Fruit fly (Drosophila melanogaster): ENCODE results near the gene Ibf1.

The Ibf1 gene

DNA sequence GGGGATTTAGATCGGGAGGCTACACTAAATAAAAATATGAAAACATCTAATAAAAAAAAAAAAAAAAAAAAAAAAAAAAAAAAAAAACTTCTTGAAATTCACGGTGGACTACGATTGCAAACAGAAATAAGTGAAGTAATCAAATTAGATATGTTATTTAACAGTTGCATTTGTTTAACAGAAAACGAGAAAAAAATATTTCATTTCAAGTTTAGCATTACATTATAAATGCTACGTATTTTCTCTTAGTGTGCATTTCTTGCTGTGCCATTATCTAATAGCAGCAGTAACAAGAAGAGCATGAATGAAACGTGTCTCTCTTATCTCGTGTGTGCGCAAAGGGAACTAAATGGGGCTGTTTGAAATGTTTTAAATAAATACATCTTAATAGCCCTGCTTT lies 34.0 kb upstream of the Ibf1 start (continued):
- TF ChIP-seq jumu (GFP tag; optimal IDR thresholded peaks at IDR 0.05) (peak; percentile 37), CG17186 (GFP tag; optimal IDR thresholded peaks at IDR 0.05) (no peak), CG5180 (GFP tag; optimal IDR thresholded peaks at IDR 0.05) (peak; percentile 13), CG10147 (GFP tag; optimal IDR thresholded peaks at IDR 0.05) (peak; percentile 2), Atf-2 (GFP tag; optimal IDR thresholded peaks at IDR 0.05) (peak; percentile 52), pb (GFP tag; optimal IDR thresholded peaks at IDR 0.05) (peak; percentile 27), sna (GFP tag; IDR thresholded peaks at IDR 0.05; ENCODE audit: partially characterized antibody) (no peak), GATAe (GFP tag; conservative IDR thresholded peaks at IDR 0.05) (no peak), btn (GFP tag; optimal IDR thresholded peaks at IDR 0.05) (peak; percentile 21), az2 (GFP tag; optimal IDR thresholded peaks at IDR 0.05) (peak; percentile 51), wek (GFP tag; optimal IDR thresholded peaks at IDR 0.05) (no peak), ttk (GFP tag; IDR thresholded peaks at IDR 0.05) (peak; percentile 60), Hr3 (GFP tag; optimal IDR thresholded peaks at IDR 0.05) (peak; percentile 77), CG8924 (tag; optimal IDR thresholded peaks at IDR 0.05) (peak; percentile 85), Awh (GFP tag; IDR thresholded peaks at IDR 0.05) (peak; percentile 58; the same call in 1 of the 2 replicates), rib (GFP tag; IDR thresholded peaks at IDR 0.05) (no peak), org-1 (GFP tag; optimal IDR thresholded peaks at IDR 0.05) (no peak), CG12071 (GFP tag; optimal IDR thresholded peaks at IDR 0.05) (no peak), zf30C (GFP tag; optimal IDR thresholded peaks at IDR 0.05) (peak; percentile 53), chn (GFP tag; optimal IDR thresholded peaks at IDR 0.05) (peak; percentile 32), CG15514 (GFP tag; optimal IDR thresholded peaks at IDR 0.05) (peak; percentile 21), tap (tag; optimal IDR thresholded peaks at IDR 0.05) (peak; percentile 72), CG7357 (GFP tag; IDR thresholded peaks at IDR 0.05) (peak; percentile 71), CG16863 (GFP tag; optimal IDR thresholded peaks at IDR 0.05) (peak; percentile 59), Fer1 (GFP tag; optimal IDR thresholded peaks at IDR 0.05) (peak; percentile 81), CG8281 (tag; optimal IDR thresholded peaks at IDR 0.05) (peak; percentile 35), grn (GFP tag; optimal IDR thresholded peaks at IDR 0.05) (no peak), CG32532 (GFP tag; IDR thresholded peaks at IDR 0.05) (peak; percentile 69), CG17612 (GFP tag; IDR thresholded peaks at IDR 0.05) (no peak), Hmr (GFP tag; optimal IDR thresholded peaks at IDR 0.05) (peak; percentile 57), Xbp1 (GFP tag; optimal IDR thresholded peaks at IDR 0.05) (peak; percentile 81), CG18619 (GFP tag; optimal IDR thresholded peaks at IDR 0.05) (peak; percentile 43), sisA (GFP tag; IDR thresholded peaks at IDR 0.05) (peak; percentile 75; the same call in 1 of the 2 replicates), CG31365 (tag; optimal IDR thresholded peaks at IDR 0.05) (no peak), crc (GFP tag; optimal IDR thresholded peaks at IDR 0.05) (no peak), CG6654 (GFP tag; optimal IDR thresholded peaks at IDR 0.05) (peak; percentile 45), CG1792 (GFP tag; optimal IDR thresholded peaks at IDR 0.05) (peak; percentile 26), CG14965 (GFP tag; optimal IDR thresholded peaks at IDR 0.05; ENCODE audit: borderline replicate concordance) (no peak), tio (GFP tag; optimal IDR thresholded peaks at IDR 0.05) (peak; percentile 42), gcm2 (GFP tag; optimal IDR thresholded peaks at IDR 0.05) (no peak), CG10366 (GFP tag; IDR thresholded peaks at IDR 0.05) (peak; percentile 72), CG12942 (GFP tag; optimal IDR thresholded peaks at IDR 0.05) (peak; percentile 57), Doc2 (GFP tag; IDR thresholded peaks at IDR 0.05) (no peak), CG5953 (GFP tag; IDR thresholded peaks at IDR 0.05) (peak; percentile 45; the same call in 1 of the 2 replicates), maf-S (GFP tag; optimal IDR thresholded peaks at IDR 0.05) (peak; percentile 27), Dp (GFP tag; optimal IDR thresholded peaks at IDR 0.05) (no peak), CG11723 (GFP tag; optimal IDR thresholded peaks at IDR 0.05) (no peak), aop (GFP tag; IDR thresholded peaks at IDR 0.05) (no peak), ken (GFP tag; IDR thresholded peaks at IDR 0.05) (no peak), pho (GFP tag; optimal IDR thresholded peaks at IDR 0.05) (peak; percentile 59), Lpt (GFP tag; optimal IDR thresholded peaks at IDR 0.05) (no peak), CG16779 (GFP tag; IDR thresholded peaks at IDR 0.05) (no peak)
